Fruit fly (Drosophila melanogaster) S2 (cell line): ENCODE measurements around the gene Nlg4.
A peak's percentile ranks its signal among the peaks of the same experiment; 100 is the strongest.

Experiments
- CG8478 ChIP-seq: fragments of >200 bp; optimal IDR thresholded peaks from 2 replicates; lab custom pipeline; 2018
- CTCF ChIP-seq, 2 experiments: fragments of >200 bp; optimal IDR thresholded peaks; 2 replicates each; lab custom pipeline; 2018

The Nlg4 gene

DNA sequence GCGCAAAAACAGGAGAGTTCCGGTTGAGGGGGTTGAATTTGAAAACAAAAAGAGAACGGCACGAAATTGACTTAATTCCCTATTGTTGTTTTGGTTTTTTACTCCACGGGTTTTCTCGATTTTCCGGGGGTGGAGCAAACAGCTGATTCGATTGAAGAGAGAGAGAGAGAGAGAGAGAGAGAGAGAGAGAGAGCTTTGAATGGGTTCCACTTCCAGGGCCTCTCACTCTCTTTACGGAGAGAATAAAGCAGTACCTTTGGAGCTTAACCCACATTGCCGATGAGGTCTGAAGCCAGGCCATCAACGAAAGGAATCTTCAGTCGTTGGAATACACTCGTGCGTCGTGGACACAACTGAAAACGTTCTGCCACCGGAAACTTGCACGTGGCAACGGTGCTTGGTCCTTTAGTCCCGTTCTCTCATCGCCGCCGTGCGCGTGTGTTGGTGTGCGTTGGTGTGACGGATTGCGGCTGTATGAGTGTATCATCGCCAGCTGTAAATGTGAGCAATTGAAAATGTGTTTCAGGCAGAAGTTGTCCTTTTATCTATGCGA is at the start of gene Nlg4:
TSS of gene Nlg4 (plus strand) at position 332 of the 553 bp plus-strand sequence.
- TF ChIP-seq CG8478 (lab: Kevin White, UChicago) (no peak), CTCF (optimal IDR thresholded peaks at IDR 0.05; lab: Kevin White, UChicago) (no peak)

DNA sequence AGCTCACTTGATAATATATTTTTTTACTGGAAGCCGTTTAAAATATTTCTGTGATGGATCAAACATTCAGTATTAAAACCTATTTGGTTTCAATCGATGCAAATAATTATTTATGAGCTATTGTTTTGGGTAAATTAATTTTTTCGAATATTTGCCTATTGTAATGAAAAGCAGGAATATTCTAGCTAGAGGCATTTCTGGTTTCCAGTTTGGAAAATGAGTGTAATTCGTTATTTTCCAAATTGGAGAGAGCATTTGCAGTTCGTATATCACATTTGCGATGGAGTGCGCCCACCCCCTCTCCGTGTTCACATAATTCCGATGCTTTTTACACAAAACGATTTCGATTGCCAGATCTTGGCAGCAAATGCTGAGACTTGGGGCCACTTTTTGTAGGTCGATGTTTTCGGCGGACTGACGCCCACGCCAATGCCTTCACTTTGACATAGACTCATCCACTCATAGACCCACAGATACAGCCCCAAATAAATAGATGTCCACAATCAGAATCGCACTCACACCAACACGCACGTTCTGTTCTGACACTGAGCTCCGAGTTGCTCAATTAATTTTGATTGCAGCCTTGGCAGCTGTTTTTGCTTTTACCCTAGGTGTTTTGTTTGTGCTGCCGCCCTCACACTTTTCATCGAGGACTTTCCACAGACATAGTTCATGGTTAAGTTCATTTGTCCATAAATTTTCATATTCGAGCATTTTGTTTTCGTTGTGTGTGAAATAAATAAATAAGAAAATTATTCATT is 36.8 kb upstream of the Nlg4 start:
- no peak for TF ChIP-seq CG8478 (lab: Kevin White, UChicago)
- TF ChIP-seq CTCF (optimal IDR thresholded peaks at IDR 0.05; lab: Kevin White, UChicago), result no peak

DNA sequence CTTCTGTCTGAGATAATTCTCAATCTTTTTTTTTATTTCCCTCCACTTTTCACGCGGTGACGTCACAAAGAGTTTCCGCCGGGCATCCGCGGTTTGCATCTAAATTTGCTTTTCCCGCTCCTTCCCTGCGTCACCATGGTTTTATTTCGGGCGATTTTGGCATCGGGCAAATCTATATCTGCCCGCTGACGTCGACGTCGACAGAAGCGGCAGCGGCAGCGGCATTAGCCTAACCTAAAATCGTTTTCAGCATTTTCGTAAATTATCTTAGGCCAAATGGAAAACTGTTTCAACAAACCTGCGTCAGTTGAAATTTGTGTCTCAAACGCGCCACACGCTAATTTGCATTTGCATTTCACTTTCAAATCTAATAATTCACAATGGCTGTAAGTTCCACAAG is 35.5 kb upstream of the Nlg4 start, which contains the start of gene CG5023:
TSS of gene CG5023 (plus strand) at position 301 of the 400 bp plus-strand sequence.
- TF ChIP-seq CG8478 (lab: Kevin White, UChicago), result no peak
- TF ChIP-seq CTCF (optimal IDR thresholded peaks at IDR 0.05; lab: Kevin White, UChicago), result no peak

DNA sequence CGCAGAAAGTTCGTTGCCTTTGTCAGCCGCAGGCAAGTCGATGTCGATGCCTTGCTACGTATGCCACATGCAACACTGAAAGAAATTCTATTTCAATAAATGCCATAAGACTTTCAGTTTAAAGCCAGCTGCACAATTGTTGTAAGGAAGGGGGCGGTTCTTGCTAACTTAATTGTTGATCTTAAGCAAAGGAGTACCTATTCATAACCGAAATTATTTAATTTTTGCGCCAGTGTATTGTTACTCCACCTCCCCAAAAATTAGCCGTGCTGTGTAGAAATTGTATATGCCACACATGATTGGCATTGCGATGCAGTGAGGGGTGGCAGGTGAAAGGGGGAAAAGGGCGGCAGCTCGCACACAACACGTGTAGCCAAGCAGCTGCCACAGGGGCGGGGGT is 19.6 kb upstream of the Nlg4 start:
- TF ChIP-seq CG8478 (lab: Kevin White, UChicago), result no peak
- no peak for TF ChIP-seq CTCF (optimal IDR thresholded peaks at IDR 0.05; lab: Kevin White, UChicago)

DNA sequence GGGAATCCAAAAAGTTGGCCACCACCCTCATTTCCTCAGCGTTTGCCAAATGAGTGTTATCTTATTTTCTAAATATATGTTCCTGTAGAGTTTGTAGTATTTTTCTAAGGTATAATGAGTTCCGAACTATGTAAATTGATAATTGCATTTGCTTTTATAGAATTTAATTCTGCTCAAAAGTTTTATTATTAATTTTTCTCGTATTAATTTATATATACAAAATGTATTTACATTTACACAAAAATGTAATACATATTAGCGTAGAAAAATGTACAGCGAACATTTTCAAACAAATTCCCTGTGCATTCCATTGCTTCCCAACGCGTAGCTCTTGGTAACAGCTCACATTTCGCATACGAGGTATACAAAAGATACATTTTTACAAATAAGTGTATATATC is 5.1 kb downstream of the Nlg4 start, which contains the start of gene CG17199:
TSS of gene CG17199 (minus strand) at position 101 of the 400 bp plus-strand sequence.
- no peak for TF ChIP-seq CTCF (optimal IDR thresholded peaks at IDR 0.05; lab: Kevin White, UChicago)
- TF ChIP-seq CG8478 (lab: Kevin White, UChicago), result no peak

DNA sequence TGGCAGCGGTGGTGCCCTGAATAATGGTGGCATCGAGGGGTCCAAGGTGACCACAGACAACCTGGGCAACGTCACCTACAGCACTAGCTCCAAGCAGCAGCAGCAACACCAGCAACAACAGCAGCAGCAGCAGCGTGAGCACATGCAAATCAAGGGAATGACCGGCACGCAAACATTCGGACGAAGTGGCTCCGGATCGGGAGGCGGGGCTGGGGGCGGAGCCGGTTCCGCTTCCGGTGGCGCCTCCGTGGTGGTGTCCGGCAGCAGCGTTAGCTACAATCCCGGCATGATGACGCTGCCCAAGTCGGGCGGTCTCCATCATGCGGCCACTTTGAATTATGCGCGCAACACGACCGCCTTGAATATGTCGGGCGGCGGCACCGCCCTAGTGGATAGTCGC is 22.9 kb downstream of the Nlg4 start:
- TF ChIP-seq CTCF (optimal IDR thresholded peaks at IDR 0.05; lab: Kevin White, UChicago), result no peak
- no peak for TF ChIP-seq CG8478 (lab: Kevin White, UChicago)

DNA sequence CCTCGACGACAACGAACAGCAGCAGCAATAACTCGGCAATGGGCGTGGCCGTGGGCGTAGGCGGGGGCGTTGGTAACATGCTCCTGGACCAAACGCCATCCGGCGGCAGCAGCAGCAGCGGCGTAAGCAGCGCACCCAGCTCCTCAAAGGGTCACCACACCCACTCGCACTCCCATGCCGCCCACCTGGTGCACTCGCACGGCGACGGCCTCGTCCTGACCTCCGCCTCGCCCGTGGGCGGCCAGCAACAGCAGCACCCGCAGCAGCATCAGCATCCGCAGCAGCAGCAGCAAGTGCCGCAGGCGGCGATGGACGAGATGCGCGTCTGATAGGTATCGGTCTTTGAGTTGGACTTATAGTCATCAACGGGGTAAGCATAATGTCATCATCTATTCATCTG is 33.4 kb downstream of the Nlg4 start:
- TF ChIP-seq CG8478 (lab: Kevin White, UChicago) (no peak), CTCF (optimal IDR thresholded peaks at IDR 0.05; lab: Kevin White, UChicago) (no peak)

DNA sequence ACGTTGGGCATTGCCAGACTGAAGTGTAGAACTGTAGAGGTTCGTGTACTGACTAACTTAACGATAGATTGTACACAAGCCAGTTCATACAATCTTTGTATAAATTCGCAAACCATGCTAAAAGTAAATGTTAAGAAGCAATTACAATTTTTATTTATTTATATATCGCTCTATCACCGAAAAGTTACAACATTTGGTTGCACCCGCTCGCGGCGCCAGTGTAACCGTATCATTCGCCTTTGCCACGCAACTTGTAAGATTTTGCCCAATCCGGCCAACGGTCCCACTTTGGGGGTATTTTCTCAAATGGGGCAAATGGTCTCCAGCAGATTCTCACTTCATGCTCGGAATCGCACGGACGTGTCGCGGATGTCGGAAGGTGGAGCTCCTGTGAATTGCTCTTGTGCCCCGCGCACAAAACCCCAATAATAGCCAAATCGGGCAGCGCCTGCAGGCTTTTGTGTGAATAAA is 47.9 kb downstream of the Nlg4 start, which contains the start of gene cic:
TSS of gene cic (plus strand) at position 328 of the 471 bp plus-strand sequence.
- no peak for TF ChIP-seq CG8478 (lab: Kevin White, UChicago)
- TF ChIP-seq CTCF (optimal IDR thresholded peaks at IDR 0.05; lab: Kevin White, UChicago), result peak; percentile 36 to 47

DNA sequence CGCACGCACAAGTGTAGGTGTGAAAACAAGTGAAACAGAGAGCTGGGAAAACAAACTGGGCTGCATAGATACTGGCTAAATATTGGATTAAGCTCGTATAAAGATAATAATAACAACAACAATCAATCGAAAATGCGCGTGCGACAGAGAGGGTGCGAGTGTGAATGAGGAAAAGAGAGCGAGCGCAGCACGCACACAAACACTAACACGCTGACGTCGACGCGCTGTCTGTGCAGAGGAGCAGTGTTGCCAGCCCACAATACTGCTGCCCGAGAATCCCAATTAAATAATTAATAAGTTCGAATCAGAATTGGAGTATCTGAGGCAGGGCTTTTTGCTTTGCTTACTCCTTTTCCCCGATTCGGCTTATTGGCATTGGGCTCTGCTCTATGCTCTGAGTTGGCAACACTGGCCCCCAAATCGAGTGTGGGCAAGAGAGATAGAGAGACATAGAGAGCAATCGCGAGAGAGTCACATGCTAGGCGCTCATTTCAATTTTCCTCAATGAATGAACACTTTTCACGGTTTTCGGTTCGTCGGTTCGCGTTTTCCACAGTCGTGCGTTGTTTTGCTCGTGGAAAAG is 48.5 kb downstream of the Nlg4 start:
- TF ChIP-seq CG8478 (lab: Kevin White, UChicago) (no peak), CTCF (optimal IDR thresholded peaks at IDR 0.05; lab: Kevin White, UChicago) (no peak)

DNA sequence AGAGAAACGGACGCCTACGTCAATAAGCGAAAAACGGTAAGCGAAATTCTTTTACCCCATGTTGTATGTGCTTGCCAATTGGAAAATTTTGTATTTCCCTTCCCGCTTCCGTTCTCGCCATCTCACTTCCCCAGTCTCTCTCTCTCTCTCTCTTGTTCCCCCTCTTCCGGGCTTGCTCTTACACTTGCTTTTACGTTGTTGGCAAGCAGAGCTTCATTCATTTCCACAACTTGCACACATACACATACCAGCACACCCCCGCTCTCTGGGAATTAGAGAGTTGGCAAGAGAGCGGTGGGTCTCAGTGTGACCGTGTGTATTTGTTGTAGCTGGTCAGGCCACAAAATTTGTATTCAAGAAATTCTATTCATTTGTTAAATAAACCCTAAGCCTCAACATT is 49.2 kb downstream of the Nlg4 start:
- TF ChIP-seq CTCF (optimal IDR thresholded peaks at IDR 0.05; lab: Kevin White, UChicago), result no peak
- TF ChIP-seq CG8478 (lab: Kevin White, UChicago), result no peak

DNA sequence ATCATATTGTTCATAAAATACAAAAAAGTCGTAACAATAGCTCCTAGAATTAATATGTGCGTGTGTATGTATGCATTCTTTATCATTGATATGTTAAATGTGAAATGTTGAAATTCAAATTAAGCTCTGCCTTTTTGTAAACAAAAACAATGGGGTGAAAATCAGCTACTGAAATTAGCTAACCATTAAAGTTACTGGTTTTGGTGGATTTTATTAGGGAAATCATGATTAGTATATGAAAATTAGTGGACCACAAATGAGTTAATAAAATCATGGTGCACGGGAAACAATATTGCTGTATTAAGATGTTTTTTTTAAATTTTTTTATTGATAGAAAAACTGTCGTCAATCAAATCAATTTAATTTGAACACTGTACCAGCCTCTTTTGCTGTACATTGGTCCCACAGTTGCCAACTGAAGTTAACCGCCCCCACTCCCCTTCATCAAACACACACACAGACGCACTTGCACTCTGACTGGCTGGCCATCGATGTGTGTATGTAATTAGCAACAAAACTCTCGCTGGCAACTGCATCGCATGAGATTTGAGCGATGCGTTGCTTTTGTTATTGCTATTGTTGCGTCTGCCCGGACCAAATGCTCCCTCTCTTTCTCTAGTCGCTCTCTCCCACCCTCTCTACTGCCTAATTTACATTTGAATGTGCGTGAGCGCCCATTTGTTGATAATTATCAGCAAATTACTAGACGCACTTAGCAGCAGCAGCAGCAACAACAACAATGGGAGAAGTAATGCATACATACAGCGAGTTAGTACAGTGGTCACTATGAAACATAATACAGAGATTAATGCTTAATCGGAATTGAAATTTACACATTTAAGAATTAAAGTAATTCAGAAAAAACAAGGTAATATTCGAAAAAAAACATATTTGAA is 49.9 kb downstream of the Nlg4 start:
- TF ChIP-seq CG8478 (lab: Kevin White, UChicago), result no peak
- TF ChIP-seq CTCF (optimal IDR thresholded peaks at IDR 0.05; lab: Kevin White, UChicago), result no peak

DNA sequence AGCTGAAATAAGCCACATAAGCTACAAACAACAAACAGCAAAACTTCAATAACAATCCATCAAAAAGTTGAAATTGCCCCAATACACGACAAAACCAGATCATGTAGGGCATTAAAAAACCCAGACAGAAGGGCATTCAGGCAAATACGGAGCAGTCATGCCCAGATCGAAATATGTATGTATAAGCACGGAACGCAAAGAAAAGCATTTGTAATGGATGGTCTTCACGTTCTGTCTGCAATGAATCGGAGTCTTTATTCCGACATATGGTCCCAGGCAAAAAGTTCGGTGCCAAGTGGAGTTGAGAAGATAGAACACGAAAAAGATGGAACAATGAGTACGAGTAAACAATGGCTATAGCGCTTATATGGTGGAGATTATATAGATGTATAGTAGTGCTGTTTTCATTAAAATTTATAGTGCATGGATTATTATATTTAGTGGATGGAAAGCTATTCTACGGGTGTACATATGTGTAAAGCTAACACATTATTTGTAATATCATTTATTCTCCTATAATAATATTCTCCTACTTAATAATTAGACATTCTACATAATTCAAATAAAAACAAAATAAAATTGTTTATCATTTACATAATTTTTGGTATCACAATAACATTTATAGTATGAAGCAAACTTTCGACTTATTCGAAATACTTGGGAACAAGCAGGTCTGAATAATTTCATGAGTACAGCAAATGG is 51.8 kb downstream of the Nlg4 start:
- TF ChIP-seq CG8478 (lab: Kevin White, UChicago), result no peak
- TF ChIP-seq CTCF (optimal IDR thresholded peaks at IDR 0.05; lab: Kevin White, UChicago), result no peak

DNA sequence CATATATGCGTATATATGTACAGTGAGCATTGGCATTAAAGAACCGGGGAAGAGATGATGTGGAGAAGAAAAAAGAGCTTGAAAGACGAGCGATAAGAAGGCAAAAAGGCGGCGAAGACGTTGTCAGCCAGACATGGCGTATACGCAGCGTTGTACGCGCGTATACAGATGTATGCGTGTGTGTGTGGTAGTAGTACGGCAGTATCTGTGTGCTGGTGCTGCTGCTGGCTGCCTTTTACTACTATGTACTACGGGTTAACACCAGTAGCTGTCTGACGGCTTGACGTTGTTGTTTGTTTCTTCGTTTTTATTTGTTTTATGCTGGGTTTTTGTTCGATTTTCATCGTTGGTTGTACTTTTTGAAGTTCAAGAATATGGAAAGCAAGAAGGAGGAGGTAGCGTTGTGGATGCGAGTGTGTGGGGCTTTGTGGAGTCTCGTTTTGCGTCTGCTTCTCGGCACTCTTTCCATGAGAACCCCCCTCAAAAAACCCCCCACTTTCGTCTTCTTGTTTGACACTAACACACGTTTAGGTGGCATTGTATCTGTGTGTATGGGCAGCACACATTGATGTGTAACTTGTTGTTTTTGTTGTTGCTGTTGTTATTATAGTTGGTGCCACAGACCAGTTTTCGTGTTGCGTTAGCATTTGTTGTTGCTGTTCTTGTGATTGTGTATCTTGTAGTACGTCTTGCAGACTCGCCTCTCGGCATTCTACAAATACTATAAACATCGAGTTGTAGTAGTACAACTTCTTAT is 52.7 kb downstream of the Nlg4 start:
- TF ChIP-seq CG8478 (lab: Kevin White, UChicago) (no peak), CTCF (optimal IDR thresholded peaks at IDR 0.05; lab: Kevin White, UChicago) (no peak)
